Worm (Caenorhabditis elegans) whole organism, early embryonic: ENCODE results near the gene dec-7.

Experiments used
- ama-1 ChIP-seq: fragments of 150-350 bp; optimal IDR thresholded peaks from 2 replicates; lab custom pipeline; 2014
- ets-7 ChIP-seq: sonication (generic microtip); optimal IDR thresholded peaks from 2 replicates; lab custom pipeline; 2016; ENCODE audit warnings: missing genotype, missing genetic modification characterization, missing compliant biosample characterization
- hnd-1 ChIP-seq: sonication (generic microtip); optimal IDR thresholded peaks from 2 replicates; lab custom pipeline; 2016; ENCODE audit warnings: missing genetic modification characterization, missing compliant biosample characterization
- scrt-1 ChIP-seq: fragments of 200-800 bp; sonication (Bioruptor generic); IDR thresholded peaks from 2 replicates; pipeline ENCODE4 v1.3.6; 2022; ENCODE audit warnings: missing genetic modification characterization, missing compliant biosample characterization
- tra-4 ChIP-seq: sonication (generic microtip); optimal IDR thresholded peaks from 2 replicates; lab custom pipeline; 2017; ENCODE audit warnings: missing genetic modification characterization, missing compliant biosample characterization

- TF ChIP-seq hnd-1, result no peak
- no peak for TF ChIP-seq ets-7
- no peak for TF ChIP-seq tra-4
- TF ChIP-seq ama-1, result no peak
- no peak for TF ChIP-seq scrt-1 (GFP tag; lab: Robert Waterston, UW)
These were observed 9.9 kb upstream of the dec-7 start for ce11 chrIII:9922310-9922709.
